Fruit fly (Drosophila melanogaster) whole organism, prepupa: Measurements from ENCODE around the gene CG33939.

Experiments
- CG10631 ChIP-seq: fragments of 200-800 bp; sonication (Bioruptor generic); optimal IDR thresholded peaks from 2 replicates; lab custom pipeline; 2016; ENCODE audit warnings: missing biosample characterization, missing genetic modification characterization
- CG10669 ChIP-seq: fragments of 200-800 bp; sonication (Bioruptor generic); optimal IDR thresholded peaks from 3 replicates; lab custom pipeline; 2018; ENCODE audit warnings: missing biosample characterization, mild to moderate bottlenecking, missing genetic modification characterization, moderate library complexity
- CG11902 ChIP-seq: fragments of 200-800 bp; sonication (Bioruptor generic); optimal IDR thresholded peaks from 3 replicates; lab custom pipeline; 2016; ENCODE audit warnings: missing biosample characterization, missing genetic modification characterization
- CG15336 ChIP-seq: fragments of 200-800 bp; sonication (Bioruptor generic); IDR thresholded peaks from 2 replicates; pipeline ENCODE4 v1.3.6; 2022; ENCODE audit warnings: missing biosample characterization, missing genetic modification characterization
- CG1621 ChIP-seq: fragments of 200-800 bp; sonication (Bioruptor generic); optimal IDR thresholded peaks from 3 replicates; lab custom pipeline; 2018; ENCODE audit warnings: missing biosample characterization, mild to moderate bottlenecking, missing genetic modification characterization
- CG3032 ChIP-seq: fragments of 200-800 bp; optimal IDR thresholded peaks from 2 replicates; lab custom pipeline; 2019; ENCODE audit warnings: missing biosample characterization, mild to moderate bottlenecking, missing genetic modification characterization, moderate library complexity
- CG31627 ChIP-seq: fragments of 200-800 bp; sonication (Bioruptor generic); optimal IDR thresholded peaks from 3 replicates; lab custom pipeline; 2016; ENCODE audit warnings: missing biosample characterization, missing genetic modification characterization
- CG32006 ChIP-seq: fragments of 200-800 bp; sonication (Bioruptor generic); optimal IDR thresholded peaks from 3 replicates; lab custom pipeline; 2017; ENCODE audit warnings: missing biosample characterization, mild to moderate bottlenecking, missing genetic modification characterization
- CG34406 ChIP-seq: fragments of 200-800 bp; sonication (Bioruptor generic); optimal IDR thresholded peaks from 3 replicates; lab custom pipeline; 2016; ENCODE audit warnings: missing biosample characterization, missing genetic modification characterization
- CG3919 ChIP-seq: fragments of 200-800 bp; sonication (Bioruptor generic); optimal IDR thresholded peaks from 3 replicates; lab custom pipeline; 2016; ENCODE audit warnings: missing biosample characterization, missing genetic modification characterization
- CG4318 ChIP-seq: fragments of 200-800 bp; sonication (Bioruptor generic); optimal IDR thresholded peaks from 3 replicates; lab custom pipeline; 2017; ENCODE audit warnings: missing biosample characterization, mild to moderate bottlenecking, missing genetic modification characterization
- CG6163 ChIP-seq: fragments of 200-800 bp; sonication (Bioruptor generic); IDR thresholded peaks from 3 replicates; pipeline ENCODE4 v1.3.6; 2022; ENCODE audit warnings: missing biosample characterization, missing genetic modification characterization
- CG6276 ChIP-seq: fragments of 200-800 bp; sonication (Bioruptor generic); optimal IDR thresholded peaks from 2 replicates; lab custom pipeline; 2017; ENCODE audit warnings: missing biosample characterization, mild to moderate bottlenecking, missing genetic modification characterization
- CG6792 ChIP-seq: fragments of 200-800 bp; sonication (Bioruptor generic); optimal IDR thresholded peaks from 3 replicates; lab custom pipeline; 2016; ENCODE audit warnings: missing biosample characterization, missing genetic modification characterization
- CG6808 ChIP-seq: fragments of 200-800 bp; sonication (Bioruptor generic); optimal IDR thresholded peaks from 3 replicates; lab custom pipeline; 2017; ENCODE audit warnings: missing biosample characterization, missing genetic modification characterization, mild to moderate bottlenecking, moderate library complexity, missing genetic modification reagents
- CG7368 ChIP-seq: fragments of 200-800 bp; sonication (Bioruptor generic); optimal IDR thresholded peaks from 3 replicates; lab custom pipeline; 2016; ENCODE audit warnings: missing biosample characterization, missing genetic modification characterization
- CG8119 ChIP-seq: fragments of 200-800 bp; sonication (Bioruptor generic); IDR thresholded peaks from 3 replicates; pipeline ENCODE4 v1.3.6; 2022; ENCODE audit warnings: missing biosample characterization, missing genetic modification characterization
- CG8319 ChIP-seq: fragments of 200-800 bp; sonication (Bioruptor generic); optimal IDR thresholded peaks from 3 replicates; lab custom pipeline; 2016; ENCODE audit warnings: missing biosample characterization, missing genetic modification characterization
- CG9139 ChIP-seq: fragments of 200-800 bp; sonication (Bioruptor generic); optimal IDR thresholded peaks from 3 replicates; lab custom pipeline; 2017; ENCODE audit warnings: missing biosample characterization, mild to moderate bottlenecking, missing genetic modification characterization
- Eip78C ChIP-seq: fragments of 200-800 bp; sonication (Bioruptor generic); peaks from one replicate; lab custom pipeline; 2016; ENCODE audit warnings: missing biosample characterization, missing genetic modification characterization
- Eip93F ChIP-seq: fragments of 200-800 bp; sonication (Bioruptor generic); optimal IDR thresholded peaks from 2 replicates; lab custom pipeline; 2016; ENCODE audit warnings: missing biosample characterization, mild to moderate bottlenecking, missing genetic modification characterization
- Ets21C ChIP-seq: fragments of 200-800 bp; sonication (Bioruptor generic); optimal IDR thresholded peaks from 3 replicates; lab custom pipeline; 2016; ENCODE audit warnings: missing biosample characterization, missing genetic modification characterization
- Ets96B ChIP-seq: fragments of 200-800 bp; optimal IDR thresholded peaks from 2 replicates; lab custom pipeline; 2019; ENCODE audit warnings: missing biosample characterization, mild to moderate bottlenecking, missing genetic modification characterization, moderate library complexity
- Gug ChIP-seq: fragments of 200-800 bp; sonication (Bioruptor generic); IDR thresholded peaks from 2 replicates; pipeline ENCODE4 v1.3.6; 2022; ENCODE audit warnings: missing biosample characterization, missing genetic modification characterization
- Hr38 ChIP-seq: sonication (Bioruptor generic); optimal IDR thresholded peaks from 2 replicates; lab custom pipeline; 2016; ENCODE audit warnings: missing biosample characterization, missing genetic modification characterization
- Hr39 ChIP-seq: fragments of 200-800 bp; sonication (Bioruptor generic); optimal IDR thresholded peaks from 2 replicates; lab custom pipeline; 2016; ENCODE audit warnings: missing biosample characterization, missing genetic modification characterization
- Lpt ChIP-seq: fragments of 200-800 bp; sonication (Bioruptor generic); optimal IDR thresholded peaks from 3 replicates; lab custom pipeline; 2016; ENCODE audit warnings: missing biosample characterization, missing genetic modification characterization
- OdsH ChIP-seq: fragments of 200-800 bp; sonication (Bioruptor generic); optimal IDR thresholded peaks from 3 replicates; lab custom pipeline; 2016; ENCODE audit warnings: missing biosample characterization, missing genetic modification characterization
- Smox ChIP-seq: fragments of 200-800 bp; sonication (Bioruptor generic); optimal IDR thresholded peaks from 3 replicates; lab custom pipeline; 2016; ENCODE audit warnings: missing biosample characterization, missing genetic modification characterization
- Sox14 ChIP-seq: fragments of 200-800 bp; sonication (Bioruptor generic); optimal IDR thresholded peaks from 3 replicates; lab custom pipeline; 2016; ENCODE audit warnings: missing biosample characterization, missing genetic modification characterization
- achi ChIP-seq: fragments of 200-800 bp; sonication (Bioruptor generic); optimal IDR thresholded peaks from 3 replicates; lab custom pipeline; 2016; ENCODE audit warnings: missing biosample characterization, missing genetic modification characterization
- acj6 ChIP-seq: fragments of 200-800 bp; sonication (Bioruptor generic); optimal IDR thresholded peaks from 3 replicates; lab custom pipeline; 2016; ENCODE audit warnings: missing biosample characterization, missing genetic modification characterization
- dac ChIP-seq: fragments of 200-800 bp; sonication (Bioruptor generic); optimal IDR thresholded peaks from 2 replicates; lab custom pipeline; 2017; ENCODE audit warnings: missing biosample characterization, mild to moderate bottlenecking, missing genetic modification characterization
- dsx ChIP-seq: fragments of 200-800 bp; optimal IDR thresholded peaks from 3 replicates; lab custom pipeline; 2019; ENCODE audit warnings: missing biosample characterization, mild to moderate bottlenecking, missing genetic modification characterization, moderate library complexity; ENCODE audit not compliant: poor library complexity, severe bottlenecking
- eg ChIP-seq: fragments of 200-800 bp; sonication (Bioruptor generic); IDR thresholded peaks from 3 replicates; pipeline ENCODE4 v1.3.6; 2022; ENCODE audit warnings: missing biosample characterization, missing genetic modification characterization
- esn ChIP-seq: fragments of 200-800 bp; sonication (Bioruptor generic); optimal IDR thresholded peaks from 2 replicates; lab custom pipeline; 2016; ENCODE audit warnings: missing biosample characterization, mild to moderate bottlenecking, missing genetic modification characterization, moderate library complexity
- fd59A ChIP-seq: fragments of 200-800 bp; sonication (Bioruptor generic); optimal IDR thresholded peaks from 2 replicates; lab custom pipeline; 2017; ENCODE audit warnings: missing biosample characterization, mild to moderate bottlenecking, missing genetic modification characterization, missing genetic modification reagents
- fkh ChIP-seq: fragments of 200-800 bp; sonication (Bioruptor generic); optimal IDR thresholded peaks from 3 replicates; lab custom pipeline; 2017; ENCODE audit warnings: missing biosample characterization, mild to moderate bottlenecking, missing genetic modification characterization, moderate library complexity
- lz ChIP-seq: fragments of 200-800 bp; sonication (Bioruptor generic); optimal IDR thresholded peaks from 3 replicates; lab custom pipeline; 2016; ENCODE audit warnings: missing biosample characterization, missing genetic modification characterization
- pdm3 ChIP-seq: fragments of 200-800 bp; sonication (Bioruptor generic); optimal IDR thresholded peaks from 3 replicates; lab custom pipeline; 2016; ENCODE audit warnings: missing biosample characterization, missing genetic modification characterization
- salr ChIP-seq, 2 experiments: fragments of 200-800 bp; sonication (Bioruptor generic); optimal IDR thresholded peaks; 3 replicates each; lab custom pipeline; 2016 to 2018; ENCODE audit warnings: missing biosample characterization in 2 of 2, missing genetic modification characterization in 2 of 2, mild to moderate bottlenecking in 1 of 2
- spab ChIP-seq: fragments of 200-800 bp; sonication (Bioruptor generic); optimal IDR thresholded peaks from 2 replicates; lab custom pipeline; 2017; ENCODE audit warnings: missing biosample characterization, mild to moderate bottlenecking, missing genetic modification characterization, missing genetic modification reagents
- ss ChIP-seq, 2 experiments: fragments of 200-800 bp; sonication (Bioruptor generic); optimal IDR thresholded peaks; 2 replicates in 1 of 2; 3 replicates in 1 of 2; lab custom pipeline; 2017 to 2018; ENCODE audit warnings: mild to moderate bottlenecking in 2 of 2, missing biosample characterization in 2 of 2, missing genetic modification characterization in 2 of 2, moderate library complexity in 1 of 2
- topi ChIP-seq: fragments of 200-800 bp; sonication (Bioruptor generic); optimal IDR thresholded peaks from 3 replicates; lab custom pipeline; 2016; ENCODE audit warnings: missing biosample characterization, missing genetic modification characterization
- vri ChIP-seq: fragments of 200-800 bp; sonication (Bioruptor generic); optimal IDR thresholded peaks from 3 replicates; lab custom pipeline; 2016; ENCODE audit warnings: missing biosample characterization, mild to moderate bottlenecking, missing genetic modification characterization

The CG33939 gene

dm6 chrX:19166152-19166935 is 8.4 kb downstream of the CG33939 start (continued):
- TF ChIP-seq CG7368 (no peak), CG34406 (peak; percentile 35), CG32006 (GFP tag; lab: Kevin White, UChicago) (peak; percentile 73), Eip78C (peak; percentile 89), CG8119 (no peak), Ets96B (peak; percentile 18), Lpt (GFP tag; lab: Kevin White, UChicago) (no peak), CG6792 (GFP tag; lab: Kevin White, UChicago) (peak; percentile 42), CG10631 (peak; percentile 28), salr (GFP tag; optimal IDR thresholded peaks at IDR 0.05; lab: Kevin White, UChicago) (peak in 1 of 2 experiments; percentile 14), CG4318 (GFP tag; lab: Kevin White, UChicago) (peak; percentile 7), acj6 (GFP tag; lab: Kevin White, UChicago) (peak; percentile 44), CG11902 (GFP tag; lab: Kevin White, UChicago) (peak; percentile 5), CG3919 (GFP tag; lab: Kevin White, UChicago) (peak; percentile 11), vri (GFP tag; lab: Kevin White, UChicago) (peak; percentile 51), CG6163 (GFP tag; lab: Robert Waterston, UW) (no peak), Ets21C (peak; percentile 42), CG1621 (tag; lab: Kevin White, UChicago) (peak; percentile 0), Eip93F (GFP tag; lab: Kevin White, UChicago) (no peak), CG8319 (GFP tag; lab: Kevin White, UChicago) (peak; percentile 3), Hr38 (GFP tag; lab: Kevin White, UChicago) (no peak)

- no peak for TF ChIP-seq CG31627 (GFP tag; lab: Kevin White, UChicago)
- peak; percentile 45 for TF ChIP-seq spab (GFP tag; lab: Kevin White, UChicago)
- no peak for TF ChIP-seq CG11902 (GFP tag; lab: Kevin White, UChicago)
- TF ChIP-seq salr (GFP tag; optimal IDR thresholded peaks at IDR 0.05; lab: Kevin White, UChicago) = peak in 1 of 2 experiments; percentile 18
- TF ChIP-seq achi (GFP tag; lab: Kevin White, UChicago) = no peak
- TF ChIP-seq Hr39 (GFP tag; lab: Kevin White, UChicago) = peak; percentile 7
- peak; percentile 17 for TF ChIP-seq Smox
- no peak for TF ChIP-seq CG8319 (GFP tag; lab: Kevin White, UChicago)
- TF ChIP-seq CG8119 = peak; percentile 35; the same call in 1 of the 3 replicates
- peak; percentile 49 for TF ChIP-seq dsx (GFP tag; lab: Kevin White, UChicago)
- peak; percentile 18 for TF ChIP-seq CG10669
- no peak for TF ChIP-seq fd59A (GFP tag; lab: Kevin White, UChicago)
- peak; percentile 63 for TF ChIP-seq CG9139 (GFP tag; lab: Kevin White, UChicago)
- peak; percentile 16; the same call in 1 of the 2 replicates for TF ChIP-seq CG15336 (GFP tag; lab: Robert Waterston, UW)
- TF ChIP-seq topi (GFP tag; lab: Kevin White, UChicago) = peak; percentile 15
- peak; percentile 67 for TF ChIP-seq eg (GFP tag; lab: Robert Waterston, UW)
- TF ChIP-seq Eip78C = peak; percentile 86
- peak; percentile 59 for TF ChIP-seq CG1621 (tag; lab: Kevin White, UChicago)
- TF ChIP-seq ss (GFP tag; optimal IDR thresholded peaks at IDR 0.05; lab: Kevin White, UChicago) = peak; percentile 70 to 73
- TF ChIP-seq Lpt (GFP tag; lab: Kevin White, UChicago) = no peak
- no peak for TF ChIP-seq Gug (GFP tag; lab: Robert Waterston, UW)
- TF ChIP-seq OdsH (GFP tag; lab: Kevin White, UChicago) = no peak
- peak; percentile 48 for TF ChIP-seq CG6808 (GFP tag; lab: Kevin White, UChicago)
- TF ChIP-seq CG6276 = peak; percentile 40
- no peak for TF ChIP-seq fkh
- peak; percentile 21 for TF ChIP-seq CG4318 (GFP tag; lab: Kevin White, UChicago)
- TF ChIP-seq CG6163 (GFP tag; lab: Robert Waterston, UW) = peak; percentile 78; the same call in 2 of the 3 replicates
- peak; percentile 23 for TF ChIP-seq Ets96B
- peak; percentile 16 for TF ChIP-seq esn (GFP tag; lab: Kevin White, UChicago)
- TF ChIP-seq dac (GFP tag; lab: Kevin White, UChicago) = no peak
- peak; percentile 12 for TF ChIP-seq lz (GFP tag; lab: Kevin White, UChicago)
- TF ChIP-seq CG32006 (GFP tag; lab: Kevin White, UChicago) = peak; percentile 54
- peak; percentile 5 for TF ChIP-seq pdm3 (GFP tag; lab: Kevin White, UChicago)
- TF ChIP-seq CG3032 = peak; percentile 37
- TF ChIP-seq Sox14 = no peak
These were observed 9.3 kb downstream of the CG33939 start for dm6 chrX:19165144-19166011.
